Fruit fly (Drosophila melanogaster) S2 (cell line): ENCODE results near the gene GstD2.

Experiments
- CG8478 ChIP-seq: fragments of >200 bp; optimal IDR thresholded peaks from 2 replicates; lab custom pipeline; 2018
- CTCF ChIP-seq, 2 experiments: fragments of >200 bp; optimal IDR thresholded peaks; 2 replicates each; lab custom pipeline; 2018

- TF ChIP-seq CG8478 (lab: Kevin White, UChicago) = no peak
- no peak for TF ChIP-seq CTCF (optimal IDR thresholded peaks at IDR 0.05; lab: Kevin White, UChicago)
Observed at dm6 chr3R:12383036-12383435, 11.3 kb downstream of the GstD2 start, which contains the start of gene GstD11.
